Worm (Caenorhabditis elegans) whole organism, young adult: ENCODE data around the gene F41E6.8.

Experiments used
- F23B12.7 ChIP-seq: sonication (generic microtip); optimal IDR thresholded peaks from 2 replicates; lab custom pipeline; 2017; ENCODE audit warnings: missing genetic modification characterization, mild to moderate bottlenecking, missing compliant biosample characterization, antibody characterized with exemption, moderate library complexity; ENCODE audit not compliant: insufficient read depth
- bed-1 ChIP-seq: fragments of 200-800 bp; sonication (Bioruptor generic); IDR thresholded peaks from 2 replicates; pipeline ENCODE4 v1.3.6; 2022; ENCODE audit warnings: missing genetic modification reagents, missing genetic modification characterization, missing compliant biosample characterization
- ceh-100 ChIP-seq: fragments of 200-800 bp; sonication (Bioruptor generic); IDR thresholded peaks from 2 replicates; pipeline ENCODE4 v1.3.6; 2022; ENCODE audit warnings: missing genetic modification reagents, missing genetic modification characterization, missing compliant biosample characterization
- chd-7 ChIP-seq: sonication (generic microtip); optimal IDR thresholded peaks from 2 replicates; lab custom pipeline; 2016; ENCODE audit warnings: mild to moderate bottlenecking, missing genetic modification characterization, moderate library complexity, missing compliant biosample characterization
- ekl-4 ChIP-seq: fragments of 200-800 bp; sonication (Bioruptor generic); IDR thresholded peaks from 2 replicates; pipeline ENCODE4 v1.3.6; 2022; ENCODE audit warnings: missing genetic modification reagents, missing genetic modification characterization, missing compliant biosample characterization
- unc-62 ChIP-seq: fragments of 150-350 bp; optimal IDR thresholded peaks from 2 replicates; lab custom pipeline; 2014; ENCODE audit warnings: missing biosample characterization, missing genetic modification reagents, missing genetic modification characterization
- ztf-18 ChIP-seq: sonication (generic microtip); optimal IDR thresholded peaks from 2 replicates; lab custom pipeline; 2016; ENCODE audit warnings: missing genotype, mild to moderate bottlenecking, missing genetic modification characterization, missing compliant biosample characterization
- ztf-22 ChIP-seq: fragments of 200-800 bp; sonication (Bioruptor generic); optimal IDR thresholded peaks from 2 replicates; lab custom pipeline; 2018; ENCODE audit warnings: mild to moderate bottlenecking, missing genetic modification characterization, moderate library complexity, missing compliant biosample characterization

DNA sequence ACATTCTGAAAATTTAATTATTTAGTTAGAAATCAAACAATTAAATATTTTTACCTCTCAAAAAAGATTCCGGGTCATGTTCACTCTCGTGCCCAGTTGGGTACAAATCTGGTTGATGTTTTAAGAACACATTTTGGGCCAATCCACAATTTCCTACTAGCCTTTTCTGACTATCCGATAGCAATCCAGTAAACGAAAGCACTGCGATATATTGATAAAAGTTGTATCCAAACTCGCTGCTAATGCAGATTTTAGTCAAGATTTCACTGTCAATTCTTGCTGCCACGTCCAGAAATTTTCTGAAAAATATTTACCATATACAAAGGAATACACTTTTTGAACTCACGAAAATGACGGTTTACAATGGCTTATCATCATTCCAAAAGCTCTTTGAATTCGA is 32.1 kb downstream of the F41E6.8 start:
- TF ChIP-seq ztf-22 (GFP tag; lab: Kevin White, UChicago) (no peak), chd-7 (tag; lab: Kevin White, UChicago) (no peak), ztf-18 (tag; lab: Kevin White, UChicago) (no peak), bed-1 (GFP tag; lab: Robert Waterston, UW) (no peak), ceh-100 (GFP tag; lab: Robert Waterston, UW) (no peak), unc-62 (GFP tag; lab: Kevin White, UChicago) (no peak), F23B12.7 (tag; lab: Kevin White, UChicago) (no peak), ekl-4 (GFP tag; lab: Robert Waterston, UW) (no peak)
